Worm (Caenorhabditis elegans) whole organism, L2 larva: ENCODE data around the gene C34C12.7.

Experiments
- C34F6.9 ChIP-seq: fragments of 150-350 bp; optimal IDR thresholded peaks from 2 replicates; lab custom pipeline; 2014; ENCODE audit warnings: missing biosample characterization, missing genetic modification characterization
- F13H6.1 ChIP-seq: sonication (generic microtip); optimal IDR thresholded peaks from 2 replicates; lab custom pipeline; 2016; ENCODE audit warnings: missing genetic modification characterization, missing compliant biosample characterization
- R02D3.7 ChIP-seq: fragments of 150-350 bp; optimal IDR thresholded peaks from 2 replicates; lab custom pipeline; 2014; ENCODE audit warnings: missing biosample characterization, missing genetic modification characterization
- blmp-1 ChIP-seq: sonication (generic microtip); optimal IDR thresholded peaks from 2 replicates; lab custom pipeline; 2017; ENCODE audit warnings: missing genetic modification characterization, mild to moderate bottlenecking, missing compliant biosample characterization, antibody characterized with exemption, moderate library complexity; ENCODE audit not compliant: insufficient read depth
- ceh-16 ChIP-seq: fragments of 150-350 bp; optimal IDR thresholded peaks from 2 replicates; lab custom pipeline; 2014; ENCODE audit warnings: missing biosample characterization, missing genetic modification characterization
- ceh-82 ChIP-seq: fragments of 150-350 bp; optimal IDR thresholded peaks from 2 replicates; lab custom pipeline; 2014; ENCODE audit warnings: missing biosample characterization, missing genetic modification characterization
- crh-2 ChIP-seq: sonication (generic microtip); optimal IDR thresholded peaks from 2 replicates; lab custom pipeline; 2017; ENCODE audit warnings: missing biosample characterization, missing genetic modification characterization
- egl-27 ChIP-seq: sonication (generic microtip); optimal IDR thresholded peaks from 3 replicates; lab custom pipeline; 2017; ENCODE audit warnings: missing biosample characterization, missing genetic modification reagents, missing genetic modification characterization
- elt-3 ChIP-seq: sonication (generic microtip); optimal IDR thresholded peaks from 2 replicates; lab custom pipeline; 2017; ENCODE audit warnings: missing biosample characterization, missing genetic modification characterization
- fos-1 ChIP-seq: fragments of 150-350 bp; optimal IDR thresholded peaks from 2 replicates; lab custom pipeline; 2014; ENCODE audit warnings: missing biosample characterization, missing genetic modification characterization
- gmeb-1 ChIP-seq: fragments of 150-350 bp; optimal IDR thresholded peaks from 2 replicates; lab custom pipeline; 2014; ENCODE audit warnings: missing biosample characterization, missing genetic modification characterization
- lin-13 ChIP-seq: fragments of 150-350 bp; optimal IDR thresholded peaks from 2 replicates; lab custom pipeline; 2014; ENCODE audit warnings: missing biosample characterization, missing genetic modification reagents, missing genetic modification characterization
- lin-39 ChIP-seq: fragments of 150-350 bp; optimal IDR thresholded peaks from 2 replicates; lab custom pipeline; 2014; ENCODE audit warnings: missing biosample characterization, missing genetic modification reagents, missing genetic modification characterization
- lsy-2 ChIP-seq, 2 experiments: fragments of 150-350 bp in 1 of 2; sonication (generic microtip) in 1 of 2; optimal IDR thresholded peaks; 2 replicates each; lab custom pipeline; 2014 to 2017; ENCODE audit warnings: missing biosample characterization in 2 of 2, missing genetic modification characterization in 2 of 2
- mab-5 ChIP-seq: fragments of 150-350 bp; optimal IDR thresholded peaks from 2 replicates; lab custom pipeline; 2014; ENCODE audit warnings: missing biosample characterization, missing genetic modification characterization
- mdl-1 ChIP-seq, 2 experiments: fragments of 150-350 bp in 1 of 2; sonication (generic microtip) in 1 of 2; optimal IDR thresholded peaks; 2 replicates each; lab custom pipeline; 2017; ENCODE audit warnings: missing biosample characterization in 2 of 2, missing genetic modification characterization in 2 of 2
- nhr-12 ChIP-seq: fragments of 150-350 bp; optimal IDR thresholded peaks from 2 replicates; lab custom pipeline; 2014; ENCODE audit warnings: missing biosample characterization, missing genetic modification characterization
- nhr-129 ChIP-seq: fragments of 150-350 bp; optimal IDR thresholded peaks from 2 replicates; lab custom pipeline; 2014; ENCODE audit warnings: missing biosample characterization, missing genetic modification characterization
- nhr-21 ChIP-seq: fragments of 150-350 bp; optimal IDR thresholded peaks from 2 replicates; lab custom pipeline; 2014; ENCODE audit warnings: missing biosample characterization, missing genetic modification characterization
- nhr-23 ChIP-seq: fragments of 150-350 bp; optimal IDR thresholded peaks from 2 replicates; lab custom pipeline; 2014; ENCODE audit warnings: missing biosample characterization, missing genetic modification reagents, missing genetic modification characterization
- nhr-237 ChIP-seq: fragments of 150-350 bp; optimal IDR thresholded peaks from 2 replicates; lab custom pipeline; 2014; ENCODE audit warnings: missing biosample characterization, missing genetic modification characterization
- nhr-25 ChIP-seq: fragments of 150-350 bp; sonication (generic microtip); optimal IDR thresholded peaks from 3 replicates; lab custom pipeline; 2014; ENCODE audit warnings: missing biosample characterization, missing genetic modification characterization
- nhr-6 ChIP-seq: fragments of 150-350 bp; optimal IDR thresholded peaks from 2 replicates; lab custom pipeline; 2014; ENCODE audit warnings: missing biosample characterization, missing genetic modification characterization
- nhr-77 ChIP-seq: fragments of 150-350 bp; optimal IDR thresholded peaks from 2 replicates; lab custom pipeline; 2014; ENCODE audit warnings: missing biosample characterization, missing genetic modification characterization
- peb-1 ChIP-seq: fragments of 150-350 bp; optimal IDR thresholded peaks from 2 replicates; lab custom pipeline; 2014; ENCODE audit warnings: missing biosample characterization, missing genetic modification characterization
- sem-4 ChIP-seq: fragments of 150-350 bp; optimal IDR thresholded peaks from 2 replicates; lab custom pipeline; 2014; ENCODE audit warnings: missing biosample characterization, missing genetic modification reagents, missing genetic modification characterization
- skn-1 ChIP-seq: sonication (generic microtip); optimal IDR thresholded peaks from 2 replicates; lab custom pipeline; 2017; ENCODE audit warnings: missing biosample characterization, missing genetic modification characterization
- sma-3 ChIP-seq: sonication (generic microtip); optimal IDR thresholded peaks from 2 replicates; lab custom pipeline; 2016; ENCODE audit warnings: missing genetic modification reagents, missing genetic modification characterization, missing compliant biosample characterization
- sma-9 ChIP-seq, 2 experiments: fragments of 150-350 bp in 1 of 2; sonication (generic microtip) in 1 of 2; optimal IDR thresholded peaks; 2 replicates each; lab custom pipeline; 2014 to 2016; ENCODE audit warnings: missing genetic modification characterization in 2 of 2, mild to moderate bottlenecking in 1 of 2, missing biosample characterization in 1 of 2, missing compliant biosample characterization in 1 of 2, missing genetic modification reagents in 1 of 2, moderate library complexity in 1 of 2
- snpc-4 ChIP-seq: fragments of 150-350 bp; optimal IDR thresholded peaks from 2 replicates; lab custom pipeline; 2014; ENCODE audit warnings: missing biosample characterization, missing genetic modification characterization
- unc-55 ChIP-seq: fragments of 150-350 bp; sonication (generic microtip); optimal IDR thresholded peaks from 3 replicates; lab custom pipeline; 2014; ENCODE audit warnings: missing biosample characterization, missing genetic modification reagents, missing genetic modification characterization
- unc-62 ChIP-seq: fragments of 150-350 bp; optimal IDR thresholded peaks from 2 replicates; lab custom pipeline; 2014; ENCODE audit warnings: missing biosample characterization, missing genetic modification reagents, missing genetic modification characterization
- zag-1 ChIP-seq: fragments of 150-350 bp; optimal IDR thresholded peaks from 2 replicates; lab custom pipeline; 2014; ENCODE audit warnings: missing biosample characterization, missing genetic modification characterization
- ztf-1 ChIP-seq: fragments of 200-800 bp; sonication (Bioruptor generic); conservative IDR thresholded peaks from 2 replicates; pipeline ENCODE4 v1.3.6; 2022; ENCODE audit warnings: missing genetic modification characterization, missing compliant biosample characterization

Gene C34C12.7

DNA sequence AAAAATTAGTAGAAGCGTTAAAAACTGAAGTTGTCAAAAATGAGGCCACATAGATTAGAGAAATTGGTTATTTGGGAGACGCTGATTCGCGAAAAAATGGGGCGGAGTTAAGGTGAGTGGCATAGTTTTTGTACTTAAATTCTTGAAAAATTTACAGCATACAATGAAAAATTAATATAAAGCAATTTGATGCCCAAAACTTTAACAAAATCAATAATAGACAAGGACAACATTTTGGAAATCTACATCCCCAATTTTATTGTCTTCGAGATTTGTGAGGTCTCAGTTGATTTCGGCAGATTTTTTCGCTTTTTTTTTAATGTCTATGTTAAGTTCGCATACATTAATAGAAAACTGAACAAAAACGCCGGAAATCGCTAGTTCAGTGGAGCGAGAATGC is 11.9 kb downstream of the C34C12.7 start:
- TF ChIP-seq elt-3 (tag; lab: Kevin White, UChicago) (no peak), sem-4 (tag; lab: Kevin White, UChicago) (no peak), peb-1 (tag; lab: Kevin White, UChicago) (no peak), nhr-77 (tag; lab: Kevin White, UChicago) (no peak), nhr-6 (tag; lab: Kevin White, UChicago) (no peak), mab-5 (tag; lab: Kevin White, UChicago) (no peak), ceh-16 (tag; lab: Kevin White, UChicago) (no peak), C34F6.9 (tag; lab: Kevin White, UChicago) (peak; percentile 6), gmeb-1 (tag; lab: Kevin White, UChicago) (peak; percentile 0), sma-3 (GFP tag; lab: Kevin White, UChicago) (peak; percentile 60), lsy-2 (tag; optimal IDR thresholded peaks at IDR 0.05; lab: Kevin White, UChicago) (peak in 1 of 2 experiments; percentile 39), unc-55 (GFP tag; lab: Kevin White, UChicago) (peak; percentile 29), nhr-237 (tag; lab: Kevin White, UChicago) (no peak), R02D3.7 (tag; lab: Kevin White, UChicago) (no peak)

DNA sequence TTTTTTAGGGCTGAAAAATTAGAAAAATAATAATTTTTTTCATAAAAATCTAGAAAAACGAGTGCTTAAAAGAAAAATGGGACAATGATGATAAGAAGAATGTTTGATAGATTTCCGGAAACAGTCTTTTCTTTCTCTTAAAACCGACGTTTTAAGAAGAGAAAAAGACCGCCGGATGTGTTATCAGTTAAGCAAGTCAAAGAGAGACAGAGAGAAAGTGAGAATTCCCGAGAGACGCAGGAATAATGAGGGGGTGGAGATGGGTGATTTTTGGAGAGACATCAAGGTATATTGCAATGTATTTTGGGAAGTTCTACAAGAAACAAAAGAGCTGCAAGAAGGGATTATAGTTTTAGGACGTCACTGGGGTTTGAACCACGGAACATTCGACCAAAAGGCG is 12.6 kb downstream of the C34C12.7 start, which contains the start of gene C34C12.9:
TSS of gene C34C12.9 (minus strand) at position 16 of the 400 bp plus-strand sequence.
- TF ChIP-seq nhr-21 (tag; lab: Kevin White, UChicago), result no peak
- TF ChIP-seq nhr-23, result no peak
- TF ChIP-seq peb-1 (tag; lab: Kevin White, UChicago), result no peak
- no peak for TF ChIP-seq crh-2 (tag; lab: Kevin White, UChicago)
- no peak for TF ChIP-seq egl-27 (tag; lab: Kevin White, UChicago)
- no peak for TF ChIP-seq nhr-129
- no peak for TF ChIP-seq zag-1 (tag; lab: Kevin White, UChicago)
- no peak for TF ChIP-seq elt-3 (tag; lab: Kevin White, UChicago)
- TF ChIP-seq lin-13 (GFP tag; lab: Kevin White, UChicago), result no peak

DNA sequence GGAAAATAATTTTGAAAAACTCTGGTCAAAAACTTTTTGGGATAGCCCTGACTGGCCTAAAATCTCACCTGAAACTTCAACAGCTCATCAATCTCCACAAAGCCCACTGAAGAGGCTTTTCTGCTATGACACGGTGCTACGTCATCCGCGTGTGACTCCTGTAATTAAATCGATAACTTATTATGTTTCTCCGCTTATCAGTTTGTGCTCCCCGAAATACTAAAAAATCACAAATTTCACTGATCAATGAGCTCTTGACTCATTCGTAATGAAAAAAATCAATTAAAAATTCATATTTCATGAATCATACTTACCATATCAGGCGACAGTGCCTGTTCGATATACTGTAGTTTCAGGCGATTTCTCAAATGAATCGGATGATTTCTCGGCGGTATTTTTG is 13.1 kb downstream of the C34C12.7 start:
- TF ChIP-seq fos-1, result peak; percentile 79
- no peak for TF ChIP-seq nhr-21 (tag; lab: Kevin White, UChicago)

DNA sequence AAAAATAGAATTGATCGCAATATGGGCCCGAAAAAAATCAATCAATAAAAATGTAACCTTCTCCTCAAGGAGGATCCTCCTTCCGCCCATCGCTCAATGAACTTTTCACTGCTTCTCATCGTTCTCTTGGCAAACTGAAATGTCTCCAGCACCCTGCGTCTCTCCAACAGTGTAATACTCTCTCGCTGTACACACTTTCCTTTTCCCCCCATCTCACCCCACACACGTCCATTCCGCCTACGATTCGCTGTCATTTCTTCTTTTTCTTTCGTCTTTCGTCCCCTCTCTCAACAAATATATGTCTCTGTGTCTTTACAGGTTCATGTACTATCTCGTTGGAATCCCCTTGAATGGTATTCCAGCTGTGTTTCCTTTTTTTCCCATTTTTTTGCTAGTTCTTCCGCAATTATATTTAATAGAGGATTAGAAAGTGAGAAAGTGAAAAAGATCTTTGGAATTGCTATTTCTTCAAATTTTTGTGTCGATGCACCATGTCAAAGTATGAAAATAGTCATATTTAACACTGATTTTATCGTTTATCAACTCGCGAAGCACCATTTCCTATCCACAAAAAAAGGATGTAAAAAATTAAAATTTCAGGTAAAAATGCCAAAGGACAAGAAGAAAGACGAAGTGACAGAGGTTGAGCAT is 16.6 kb downstream of the C34C12.7 start, which contains the start of gene rsu-1:
TSS of gene rsu-1 (plus strand) at position 601 of the 651 bp plus-strand sequence.
- peak; percentile 28 for TF ChIP-seq egl-27 (tag; lab: Kevin White, UChicago)
- TF ChIP-seq crh-2 (tag; lab: Kevin White, UChicago), result peak; percentile 50
- TF ChIP-seq nhr-21 (tag; lab: Kevin White, UChicago), result peak; percentile 31
- TF ChIP-seq F13H6.1 (tag; lab: Kevin White, UChicago), result peak; percentile 85
- no peak for TF ChIP-seq nhr-12
- peak; percentile 34 for TF ChIP-seq sem-4 (tag; lab: Kevin White, UChicago)
- no peak for TF ChIP-seq nhr-23
- no peak for TF ChIP-seq snpc-4 (tag; lab: Kevin White, UChicago)
- TF ChIP-seq peb-1 (tag; lab: Kevin White, UChicago), result no peak
- no peak for TF ChIP-seq lin-39 (tag; lab: Kevin White, UChicago)
- peak; percentile 19 for TF ChIP-seq lin-13 (GFP tag; lab: Kevin White, UChicago)
- peak; percentile 33 to 67 for TF ChIP-seq lsy-2 (tag; optimal IDR thresholded peaks at IDR 0.05; lab: Kevin White, UChicago)
- no peak for TF ChIP-seq mab-5 (tag; lab: Kevin White, UChicago)
- TF ChIP-seq nhr-25 (tag; lab: Kevin White, UChicago), result peak; percentile 72
- peak; percentile 74 for TF ChIP-seq blmp-1 (tag; lab: Kevin White, UChicago)
- peak; percentile 56 for TF ChIP-seq nhr-6 (tag; lab: Kevin White, UChicago)
- TF ChIP-seq ceh-82 (tag; lab: Kevin White, UChicago), result no peak
- peak; percentile 59 for TF ChIP-seq sma-9 (GFP tag; optimal IDR thresholded peaks at IDR 0.05; lab: Kevin White, UChicago)
- TF ChIP-seq sma-9 (tag; optimal IDR thresholded peaks at IDR 0.05; lab: Kevin White, UChicago), result no peak
- TF ChIP-seq nhr-129, result peak; percentile 77
- no peak for TF ChIP-seq mdl-1 (tag; optimal IDR thresholded peaks at IDR 0.05; lab: Kevin White, UChicago)
- TF ChIP-seq skn-1 (tag; lab: Kevin White, UChicago), result no peak
- TF ChIP-seq gmeb-1 (tag; lab: Kevin White, UChicago), result peak; percentile 15
- peak; percentile 58 for TF ChIP-seq sma-3 (GFP tag; lab: Kevin White, UChicago)
- TF ChIP-seq C34F6.9 (tag; lab: Kevin White, UChicago), result peak; percentile 75
- no peak for TF ChIP-seq R02D3.7 (tag; lab: Kevin White, UChicago)
- TF ChIP-seq ztf-1 (GFP tag; lab: Robert Waterston, UW), result no peak
- peak; percentile 78 for TF ChIP-seq fos-1
- TF ChIP-seq zag-1 (tag; lab: Kevin White, UChicago), result no peak
- TF ChIP-seq unc-55 (GFP tag; lab: Kevin White, UChicago), result peak; percentile 49
- TF ChIP-seq unc-62 (GFP tag; lab: Kevin White, UChicago), result no peak
- no peak for TF ChIP-seq nhr-237 (tag; lab: Kevin White, UChicago)
- TF ChIP-seq, all 48 proteins: peak for 17
